Worm (Caenorhabditis elegans) whole organism, mixed stage, embryonic: ENCODE data around the gene T25F10.1.

Experiments
- bed-3 ChIP-seq: fragments of 200-800 bp; sonication (Bioruptor generic); optimal IDR thresholded peaks from 3 replicates; lab custom pipeline; 2018; ENCODE audit warnings: mild to moderate bottlenecking, missing genetic modification characterization, moderate library complexity, missing compliant biosample characterization
- blmp-1 ChIP-seq: fragments of 150-350 bp; optimal IDR thresholded peaks from 2 replicates; lab custom pipeline; 2014; ENCODE audit warnings: missing biosample characterization, missing genetic modification characterization
- ceh-39 ChIP-seq: fragments of 150-350 bp; optimal IDR thresholded peaks from 2 replicates; lab custom pipeline; 2014; ENCODE audit warnings: missing biosample characterization, missing genetic modification characterization
- ceh-43 ChIP-seq: fragments of 200-800 bp; sonication (Bioruptor generic); optimal IDR thresholded peaks from 2 replicates; lab custom pipeline; 2018; ENCODE audit warnings: mild to moderate bottlenecking, missing genetic modification characterization, moderate library complexity, missing compliant biosample characterization
- ceh-83 ChIP-seq: fragments of 200-800 bp; sonication (Bioruptor generic); optimal IDR thresholded peaks from 2 replicates; lab custom pipeline; 2018; ENCODE audit warnings: mild to moderate bottlenecking, missing genetic modification characterization, missing compliant biosample characterization
- cnd-1 ChIP-seq: fragments of 200-800 bp; sonication (Bioruptor generic); optimal IDR thresholded peaks from 2 replicates; lab custom pipeline; 2018; ENCODE audit warnings: mild to moderate bottlenecking, missing genetic modification characterization, missing compliant biosample characterization
- drap-1 ChIP-seq: fragments of 200-800 bp; sonication (Bioruptor generic); optimal IDR thresholded peaks from 3 replicates; lab custom pipeline; 2018; ENCODE audit warnings: mild to moderate bottlenecking, missing genetic modification characterization, missing compliant biosample characterization
- elt-1 ChIP-seq: sonication (generic microtip); optimal IDR thresholded peaks from 2 replicates; lab custom pipeline; 2017; ENCODE audit warnings: missing genetic modification characterization, mild to moderate bottlenecking, missing compliant biosample characterization, antibody characterized with exemption, moderate library complexity, borderline replicate concordance; ENCODE audit not compliant: insufficient read depth
- elt-3 ChIP-seq: fragments of 150-350 bp; optimal IDR thresholded peaks from 2 replicates; lab custom pipeline; 2014; ENCODE audit warnings: missing biosample characterization, missing genetic modification characterization
- flh-1 ChIP-seq: fragments of 200-800 bp; sonication (Bioruptor generic); optimal IDR thresholded peaks from 2 replicates; lab custom pipeline; 2018; ENCODE audit warnings: mild to moderate bottlenecking, missing genetic modification characterization, moderate library complexity, missing compliant biosample characterization
- ham-2 ChIP-seq: fragments of 200-800 bp; sonication (Bioruptor generic); optimal IDR thresholded peaks from 2 replicates; lab custom pipeline; 2018; ENCODE audit warnings: mild to moderate bottlenecking, missing genetic modification characterization, missing compliant biosample characterization
- hlh-1 ChIP-seq: fragments of 150-350 bp; optimal IDR thresholded peaks from 2 replicates; lab custom pipeline; 2014; ENCODE audit warnings: missing biosample characterization, missing genetic modification reagents, missing genetic modification characterization
- lin-13 ChIP-seq: fragments of 150-350 bp; optimal IDR thresholded peaks from 2 replicates; lab custom pipeline; 2014; ENCODE audit warnings: missing biosample characterization, missing genetic modification characterization
- lin-32 ChIP-seq: fragments of 200-800 bp; sonication (Bioruptor generic); optimal IDR thresholded peaks from 2 replicates; lab custom pipeline; 2018; ENCODE audit warnings: mild to moderate bottlenecking, missing genetic modification characterization, missing compliant biosample characterization
- lsy-2 ChIP-seq: fragments of 150-350 bp; optimal IDR thresholded peaks from 2 replicates; lab custom pipeline; 2014; ENCODE audit warnings: missing biosample characterization, missing genetic modification characterization
- mep-1 ChIP-seq: fragments of 150-350 bp; optimal IDR thresholded peaks from 2 replicates; lab custom pipeline; 2017; ENCODE audit warnings: missing biosample characterization, missing genetic modification reagents, missing genetic modification characterization, inconsistent platforms
- nhr-2 ChIP-seq: fragments of 150-350 bp; optimal IDR thresholded peaks from 2 replicates; lab custom pipeline; 2014; ENCODE audit warnings: missing biosample characterization, missing genetic modification characterization
- nhr-237 ChIP-seq: fragments of 150-350 bp; optimal IDR thresholded peaks from 2 replicates; lab custom pipeline; 2014; ENCODE audit warnings: missing biosample characterization, missing genetic modification characterization
- nhr-28 ChIP-seq: fragments of 150-350 bp; optimal IDR thresholded peaks from 2 replicates; lab custom pipeline; 2014; ENCODE audit warnings: missing biosample characterization, missing genetic modification characterization
- nhr-76 ChIP-seq: sonication (generic microtip); optimal IDR thresholded peaks from 2 replicates; lab custom pipeline; 2017; ENCODE audit warnings: missing biosample characterization, missing genetic modification characterization
- sem-2 ChIP-seq: fragments of 200-800 bp; sonication (Bioruptor generic); optimal IDR thresholded peaks from 2 replicates; lab custom pipeline; 2018; ENCODE audit warnings: mild to moderate bottlenecking, missing genetic modification characterization, missing compliant biosample characterization
- snpc-4 ChIP-seq: fragments of 150-350 bp; optimal IDR thresholded peaks from 2 replicates; lab custom pipeline; 2014; ENCODE audit warnings: missing biosample characterization, missing genetic modification characterization
- sptf-1 ChIP-seq: sonication (generic microtip); optimal IDR thresholded peaks from 2 replicates; lab custom pipeline; 2017; ENCODE audit warnings: mild to moderate bottlenecking, missing genetic modification characterization, moderate library complexity, missing compliant biosample characterization
- tbx-8 ChIP-seq: fragments of 200-800 bp; sonication (Bioruptor generic); optimal IDR thresholded peaks from 2 replicates; lab custom pipeline; 2018; ENCODE audit warnings: mild to moderate bottlenecking, missing genetic modification characterization, moderate library complexity, missing compliant biosample characterization
- unc-120 ChIP-seq: sonication (generic microtip); optimal IDR thresholded peaks from 2 replicates; lab custom pipeline; 2017; ENCODE audit warnings: missing genetic modification characterization, missing compliant biosample characterization; ENCODE audit not compliant: poor library complexity, severe bottlenecking
- unc-39 ChIP-seq: fragments of 150-350 bp; optimal IDR thresholded peaks from 2 replicates; lab custom pipeline; 2014; ENCODE audit warnings: missing biosample characterization, missing genetic modification characterization
- unc-62 ChIP-seq: fragments of 150-350 bp; optimal IDR thresholded peaks from 2 replicates; lab custom pipeline; 2014; ENCODE audit warnings: missing biosample characterization, missing genetic modification reagents, missing genetic modification characterization
- zip-8 ChIP-seq: fragments of 150-350 bp; optimal IDR thresholded peaks from 2 replicates; lab custom pipeline; 2014; ENCODE audit warnings: missing biosample characterization, missing genetic modification characterization
- ztf-11 ChIP-seq: fragments of 150-350 bp; optimal IDR thresholded peaks from 2 replicates; lab custom pipeline; 2014; ENCODE audit warnings: missing biosample characterization, missing genetic modification characterization

The T25F10.1 gene

ce11 chrV:6736877-6737276 is 31.4 kb upstream of the T25F10.1 start:
- TF ChIP-seq unc-39 (no peak), elt-1 (tag; lab: Kevin White, UChicago) (peak; percentile 59), sptf-1 (tag; lab: Kevin White, UChicago) (no peak), lin-32 (GFP tag; lab: Kevin White, UChicago) (no peak), ceh-43 (no peak), ham-2 (no peak), blmp-1 (tag; lab: Kevin White, UChicago) (peak; percentile 15), nhr-28 (no peak), ceh-83 (GFP tag; lab: Kevin White, UChicago) (no peak), mep-1 (tag; lab: Kevin White, UChicago) (no peak), ztf-11 (tag; lab: Kevin White, UChicago) (no peak), elt-3 (tag; lab: Kevin White, UChicago) (no peak)

ce11 chrV:6744774-6745173 is 23.5 kb upstream of the T25F10.1 start, which contains the start of gene T25F10.3:
Gene T25F10.3 (plus strand): TSS chrV:6745081.
- TF ChIP-seq elt-1 (tag; lab: Kevin White, UChicago): no peak
- no peak for TF ChIP-seq nhr-28
- TF ChIP-seq unc-120: no peak
- no peak for TF ChIP-seq bed-3
- no peak for TF ChIP-seq nhr-237 (tag; lab: Kevin White, UChicago)
- peak; percentile 30 for TF ChIP-seq blmp-1 (tag; lab: Kevin White, UChicago)
- no peak for TF ChIP-seq flh-1 (GFP tag; lab: Kevin White, UChicago)

- TF ChIP-seq hlh-1: peak; percentile 32
- TF ChIP-seq unc-120: peak; percentile 65
- no peak for TF ChIP-seq unc-62
- no peak for TF ChIP-seq snpc-4 (tag; lab: Kevin White, UChicago)
Measured at ce11 chrV:6751493-6752100, 16.7 kb upstream of the T25F10.1 start.

DNA sequence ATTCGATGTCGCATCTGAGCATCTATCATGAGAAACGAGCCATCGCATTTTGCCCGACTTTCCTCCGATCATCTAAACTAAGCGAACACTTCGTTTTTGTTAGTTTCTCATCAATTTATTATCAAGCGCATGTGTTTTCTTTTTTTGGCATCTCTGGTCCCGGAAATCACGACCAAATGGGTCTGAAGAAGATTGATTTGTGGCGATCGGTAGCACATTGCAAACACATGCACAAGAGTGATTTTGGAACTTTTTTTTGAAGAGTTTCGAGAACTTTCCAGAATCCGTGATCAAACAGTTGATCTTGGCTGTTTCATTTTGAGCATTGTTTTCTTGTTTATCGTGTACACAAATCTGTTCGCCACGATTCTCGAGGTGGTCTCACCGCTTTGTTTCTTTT is 15.0 kb upstream of the T25F10.1 start:
- TF ChIP-seq drap-1 (GFP tag; lab: Kevin White, UChicago): no peak
- TF ChIP-seq blmp-1 (tag; lab: Kevin White, UChicago): no peak
- TF ChIP-seq lsy-2 (tag; lab: Kevin White, UChicago): no peak

ce11 chrV:6758017-6758416 is 10.3 kb upstream of the T25F10.1 start, which contains the start of gene dbl-1:
Gene dbl-1 (plus strand): TSS chrV:6758135.
- TF ChIP-seq drap-1 (GFP tag; lab: Kevin White, UChicago) (no peak), ceh-39 (tag; lab: Kevin White, UChicago) (no peak), nhr-76 (tag; lab: Kevin White, UChicago) (no peak), ztf-11 (tag; lab: Kevin White, UChicago) (no peak), elt-1 (tag; lab: Kevin White, UChicago) (no peak), nhr-237 (tag; lab: Kevin White, UChicago) (no peak), cnd-1 (tag; lab: Kevin White, UChicago) (no peak), blmp-1 (tag; lab: Kevin White, UChicago) (no peak), ceh-43 (no peak), zip-8 (no peak), sem-2 (no peak), elt-3 (tag; lab: Kevin White, UChicago) (no peak)

DNA sequence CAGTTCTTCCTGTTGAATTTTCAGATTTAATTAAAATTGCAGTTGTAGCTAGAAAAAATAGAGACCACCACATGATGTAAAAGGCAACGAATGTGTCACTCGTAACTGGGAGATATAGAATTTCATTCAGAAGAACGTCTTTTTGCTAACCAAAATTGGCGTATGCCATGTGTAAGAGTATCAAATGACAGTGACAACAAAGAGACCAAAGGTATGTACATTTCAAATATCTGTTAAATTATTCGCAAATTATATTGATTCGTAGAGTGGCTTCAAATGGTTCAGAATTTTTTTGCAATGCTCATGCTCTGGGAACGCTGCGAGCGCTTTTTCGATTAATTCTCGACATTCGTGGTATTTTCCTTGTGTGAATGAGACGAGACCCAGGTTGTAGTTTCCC is 5.9 kb upstream of the T25F10.1 start, which contains the start of gene T25F10.4:
Gene T25F10.4, minus strand, starts transcription at position 101 of the 400 bp plus-strand sequence.
- TF ChIP-seq unc-120 (no peak), lin-13 (tag; lab: Kevin White, UChicago) (no peak), ztf-11 (tag; lab: Kevin White, UChicago) (no peak), lin-32 (GFP tag; lab: Kevin White, UChicago) (no peak), elt-1 (tag; lab: Kevin White, UChicago) (no peak), nhr-28 (no peak), unc-39 (no peak), tbx-8 (no peak), nhr-2 (tag; lab: Kevin White, UChicago) (no peak), snpc-4 (tag; lab: Kevin White, UChicago) (no peak)
